In genomic region chrV:9333316-9334048, ce11 we compare ENCODE assay signal across 2 worm cellular contexts.
A peak's percentile ranks its signal among the peaks of the same experiment; 100 is the strongest.
TF ChIP-seq lines count a peak whose summit lies in the region.

Gene acl-14 (minus strand): TSS chrV:9333631.

TF ChIP-seq in whole organism, L1 larva, 84 proteins besides CTCF, POLR2A, EP300 and RAD21 (continued from another document):
- TF ChIP-seq snu-23 (GFP tag; optimal IDR thresholded peaks at IDR 0.05; lab: Kevin White, UChicago) = no peak
- TF ChIP-seq alr-1 (tag; optimal IDR thresholded peaks at IDR 0.05; lab: Kevin White, UChicago; ENCODE audit: borderline replicate concordance) = no peak
- TF ChIP-seq Y116A8C.19 (tag; optimal IDR thresholded peaks at IDR 0.05; lab: Kevin White, UChicago; ENCODE audit: borderline replicate concordance) = no peak
- peak; percentile 4 for TF ChIP-seq pax-3 (tag; optimal IDR thresholded peaks at IDR 0.05; lab: Kevin White, UChicago)
- peak in 1 of 2 experiments; percentile 32 for TF ChIP-seq lin-35 (GFP tag; optimal IDR thresholded peaks at IDR 0.05; lab: Kevin White, UChicago)
- TF ChIP-seq egl-13 (tag; optimal IDR thresholded peaks at IDR 0.05; lab: Kevin White, UChicago) = no peak
- no peak for TF ChIP-seq pqm-1 (tag; optimal IDR thresholded peaks at IDR 0.05; lab: Kevin White, UChicago)
- no peak for TF ChIP-seq fkh-4 (tag; optimal IDR thresholded peaks at IDR 0.05; lab: Kevin White, UChicago; ENCODE audit: borderline replicate concordance)
- TF ChIP-seq unc-130 (tag; optimal IDR thresholded peaks at IDR 0.05; lab: Kevin White, UChicago) = no peak
- no peak for TF ChIP-seq lin-13 (GFP tag; optimal IDR thresholded peaks at IDR 0.05; lab: Kevin White, UChicago)
- peak; percentile 23 for TF ChIP-seq skn-1 (tag; optimal IDR thresholded peaks at IDR 0.05; lab: Kevin White, UChicago)
- peak in 2 of 6 experiments; percentile 26 to 84 for TF ChIP-seq elt-3 (tag; optimal IDR thresholded peaks at IDR 0.05; lab: Kevin White, UChicago)
- peak; percentile 21 for TF ChIP-seq nhr-71 (tag; optimal IDR thresholded peaks at IDR 0.05; lab: Kevin White, UChicago)
- TF ChIP-seq ceh-90 (tag; optimal IDR thresholded peaks at IDR 0.05; lab: Kevin White, UChicago) = no peak
- TF ChIP-seq lin-14 (GFP tag; optimal IDR thresholded peaks at IDR 0.05; lab: Kevin White, UChicago) = peak; percentile 33
- peak; percentile 12 for TF ChIP-seq nhr-20 (tag; optimal IDR thresholded peaks at IDR 0.05; lab: Kevin White, UChicago)
- TF ChIP-seq nhr-47 (tag; optimal IDR thresholded peaks at IDR 0.05; lab: Kevin White, UChicago) = no peak
- TF ChIP-seq isw-1 (GFP tag; IDR thresholded peaks at IDR 0.05; lab: Robert Waterston, UW) = no peak
- peak; percentile 71 for TF ChIP-seq zip-4 (GFP tag; optimal IDR thresholded peaks at IDR 0.05; lab: Kevin White, UChicago)
- TF ChIP-seq vab-15 (tag; optimal IDR thresholded peaks at IDR 0.05; lab: Kevin White, UChicago) = no peak
- TF ChIP-seq elt-2 (tag; optimal IDR thresholded peaks at IDR 0.05; lab: Kevin White, UChicago) = peak; percentile 19
- TF ChIP-seq C04F5.9 (tag; optimal IDR thresholded peaks at IDR 0.05; lab: Kevin White, UChicago) = no peak
- TF ChIP-seq nhr-85 (tag; lab: Kevin White, UChicago) = peak; percentile 89

TF ChIP-seq in whole organism, L4 larva, 104 proteins besides CTCF, POLR2A, EP300 and RAD21 (continued from another document):
- peak in 1 of 2 experiments; percentile 36 for TF ChIP-seq unc-62 (GFP tag; optimal IDR thresholded peaks at IDR 0.05 in 1 of 2; lab: Kevin White, UChicago)
- TF ChIP-seq unc-62 (tag; optimal IDR thresholded peaks at IDR 0.05; lab: Kevin White, UChicago) = no peak
- TF ChIP-seq aha-1 (tag; lab: Kevin White, UChicago) = peak; percentile 82
- TF ChIP-seq hif-1 (tag; optimal IDR thresholded peaks at IDR 0.05; lab: Kevin White, UChicago) = no peak
- TF ChIP-seq pqm-1 (tag; optimal IDR thresholded peaks at IDR 0.05; lab: Kevin White, UChicago) = no peak
- no peak for TF ChIP-seq snpc-1.2 (GFP tag; IDR thresholded peaks at IDR 0.05; lab: Robert Waterston, UW)
- no peak for TF ChIP-seq lin-13 (GFP tag; optimal IDR thresholded peaks at IDR 0.05; lab: Kevin White, UChicago)
- TF ChIP-seq gei-8 (GFP tag; optimal IDR thresholded peaks at IDR 0.05; lab: Kevin White, UChicago) = no peak
- peak; percentile 31; the same call in 1 of the 2 replicates for TF ChIP-seq dmd-6 (GFP tag; IDR thresholded peaks at IDR 0.05; lab: Robert Waterston, UW)
- TF ChIP-seq lin-1 (GFP tag; IDR thresholded peaks at IDR 0.05; lab: Robert Waterston, UW) = no peak
- no peak for TF ChIP-seq jun-1 (tag; optimal IDR thresholded peaks at IDR 0.05; lab: Kevin White, UChicago)
- TF ChIP-seq attf-4 (tag; optimal IDR thresholded peaks at IDR 0.05; lab: Kevin White, UChicago) = no peak
- no peak for TF ChIP-seq ctbp-1 (GFP tag; IDR thresholded peaks at IDR 0.05; lab: Robert Waterston, UW)
- no peak for TF ChIP-seq zip-2 (tag; optimal IDR thresholded peaks at IDR 0.05; lab: Kevin White, UChicago)
- TF ChIP-seq ceh-28 (tag; optimal IDR thresholded peaks at IDR 0.05; lab: Kevin White, UChicago) = no peak
- TF ChIP-seq snpc-4 (tag; optimal IDR thresholded peaks at IDR 0.05; lab: Kevin White, UChicago) = no peak
- TF ChIP-seq mes-2 (tag; optimal IDR thresholded peaks at IDR 0.05; lab: Kevin White, UChicago; ENCODE audit: poor library complexity, severe bottlenecking) = peak; percentile 28
- peak in 1 of 2 experiments; percentile 10 for TF ChIP-seq mdl-1 (tag; optimal IDR thresholded peaks at IDR 0.05; lab: Kevin White, UChicago)
- TF ChIP-seq daf-16 (GFP tag; optimal IDR thresholded peaks at IDR 0.05; lab: Kevin White, UChicago) = no peak
- TF ChIP-seq daf-16 (tag; optimal IDR thresholded peaks at IDR 0.05; lab: Kevin White, UChicago) = peak; percentile 34
- no peak for TF ChIP-seq nhr-77 (tag; optimal IDR thresholded peaks at IDR 0.05; lab: Kevin White, UChicago)
- TF ChIP-seq nhr-25 (tag; optimal IDR thresholded peaks at IDR 0.05; lab: Kevin White, UChicago; ENCODE audit: borderline replicate concordance, insufficient read depth) = no peak
- no peak for TF ChIP-seq F37D6.2 (tag; optimal IDR thresholded peaks at IDR 0.05; lab: Kevin White, UChicago)
